Fruit fly (Drosophila melanogaster) whole organism, prepupa: ENCODE measurements around the gene CG15506.

Experiments
- CG10669 ChIP-seq: fragments of 200-800 bp; sonication (Bioruptor generic); optimal IDR thresholded peaks from 3 replicates; lab custom pipeline; 2018; ENCODE audit warnings: missing biosample characterization, mild to moderate bottlenecking, missing genetic modification characterization, moderate library complexity
- CG11762 ChIP-seq: fragments of 200-800 bp; sonication (Bioruptor generic); optimal IDR thresholded peaks from 3 replicates; lab custom pipeline; 2016; ENCODE audit warnings: missing biosample characterization, missing genetic modification characterization; ENCODE audit not compliant: insufficient read depth
- CG11902 ChIP-seq: fragments of 200-800 bp; sonication (Bioruptor generic); optimal IDR thresholded peaks from 3 replicates; lab custom pipeline; 2016; ENCODE audit warnings: missing biosample characterization, missing genetic modification characterization
- CG3032 ChIP-seq: fragments of 200-800 bp; optimal IDR thresholded peaks from 2 replicates; lab custom pipeline; 2019; ENCODE audit warnings: missing biosample characterization, mild to moderate bottlenecking, missing genetic modification characterization, moderate library complexity
- CG32006 ChIP-seq: fragments of 200-800 bp; sonication (Bioruptor generic); optimal IDR thresholded peaks from 3 replicates; lab custom pipeline; 2017; ENCODE audit warnings: missing biosample characterization, mild to moderate bottlenecking, missing genetic modification characterization
- CG34406 ChIP-seq: fragments of 200-800 bp; sonication (Bioruptor generic); optimal IDR thresholded peaks from 3 replicates; lab custom pipeline; 2016; ENCODE audit warnings: missing biosample characterization, missing genetic modification characterization
- CG3919 ChIP-seq: fragments of 200-800 bp; sonication (Bioruptor generic); optimal IDR thresholded peaks from 3 replicates; lab custom pipeline; 2016; ENCODE audit warnings: missing biosample characterization, missing genetic modification characterization
- CG4318 ChIP-seq: fragments of 200-800 bp; sonication (Bioruptor generic); optimal IDR thresholded peaks from 3 replicates; lab custom pipeline; 2017; ENCODE audit warnings: missing biosample characterization, mild to moderate bottlenecking, missing genetic modification characterization
- CG6163 ChIP-seq: fragments of 200-800 bp; sonication (Bioruptor generic); IDR thresholded peaks from 3 replicates; pipeline ENCODE4 v1.3.6; 2022; ENCODE audit warnings: missing biosample characterization, missing genetic modification characterization
- CG6276 ChIP-seq: fragments of 200-800 bp; sonication (Bioruptor generic); optimal IDR thresholded peaks from 2 replicates; lab custom pipeline; 2017; ENCODE audit warnings: missing biosample characterization, mild to moderate bottlenecking, missing genetic modification characterization
- CG6792 ChIP-seq: fragments of 200-800 bp; sonication (Bioruptor generic); optimal IDR thresholded peaks from 3 replicates; lab custom pipeline; 2016; ENCODE audit warnings: missing biosample characterization, missing genetic modification characterization
- CG6808 ChIP-seq: fragments of 200-800 bp; sonication (Bioruptor generic); optimal IDR thresholded peaks from 3 replicates; lab custom pipeline; 2017; ENCODE audit warnings: missing biosample characterization, missing genetic modification characterization, mild to moderate bottlenecking, moderate library complexity, missing genetic modification reagents
- CG6854 ChIP-seq: fragments of 200-800 bp; sonication (Bioruptor generic); optimal IDR thresholded peaks from 2 replicates; lab custom pipeline; 2017; ENCODE audit warnings: missing biosample characterization, mild to moderate bottlenecking, missing genetic modification characterization
- CG7368 ChIP-seq: fragments of 200-800 bp; sonication (Bioruptor generic); optimal IDR thresholded peaks from 3 replicates; lab custom pipeline; 2016; ENCODE audit warnings: missing biosample characterization, missing genetic modification characterization
- CG8319 ChIP-seq: fragments of 200-800 bp; sonication (Bioruptor generic); optimal IDR thresholded peaks from 3 replicates; lab custom pipeline; 2016; ENCODE audit warnings: missing biosample characterization, missing genetic modification characterization
- CG8632 ChIP-seq: fragments of 200-800 bp; sonication (Bioruptor generic); optimal IDR thresholded peaks from 3 replicates; lab custom pipeline; 2016; ENCODE audit warnings: missing biosample characterization, missing genetic modification characterization
- CG9139 ChIP-seq: fragments of 200-800 bp; sonication (Bioruptor generic); optimal IDR thresholded peaks from 3 replicates; lab custom pipeline; 2017; ENCODE audit warnings: missing biosample characterization, mild to moderate bottlenecking, missing genetic modification characterization
- Eip75B ChIP-seq: fragments of 200-800 bp; sonication (Bioruptor generic); optimal IDR thresholded peaks from 3 replicates; lab custom pipeline; 2016; ENCODE audit warnings: missing biosample characterization, missing genetic modification characterization
- Eip78C ChIP-seq: fragments of 200-800 bp; sonication (Bioruptor generic); peaks from one replicate; lab custom pipeline; 2016; ENCODE audit warnings: missing biosample characterization, missing genetic modification characterization
- Eip93F ChIP-seq: fragments of 200-800 bp; sonication (Bioruptor generic); optimal IDR thresholded peaks from 2 replicates; lab custom pipeline; 2016; ENCODE audit warnings: missing biosample characterization, mild to moderate bottlenecking, missing genetic modification characterization
- Ets21C ChIP-seq: fragments of 200-800 bp; sonication (Bioruptor generic); optimal IDR thresholded peaks from 3 replicates; lab custom pipeline; 2016; ENCODE audit warnings: missing biosample characterization, missing genetic modification characterization
- Ets96B ChIP-seq: fragments of 200-800 bp; optimal IDR thresholded peaks from 2 replicates; lab custom pipeline; 2019; ENCODE audit warnings: missing biosample characterization, mild to moderate bottlenecking, missing genetic modification characterization, moderate library complexity
- Hr38 ChIP-seq: sonication (Bioruptor generic); optimal IDR thresholded peaks from 2 replicates; lab custom pipeline; 2016; ENCODE audit warnings: missing biosample characterization, missing genetic modification characterization
- Hr39 ChIP-seq: fragments of 200-800 bp; sonication (Bioruptor generic); optimal IDR thresholded peaks from 2 replicates; lab custom pipeline; 2016; ENCODE audit warnings: missing biosample characterization, missing genetic modification characterization
- Lpt ChIP-seq: fragments of 200-800 bp; sonication (Bioruptor generic); optimal IDR thresholded peaks from 3 replicates; lab custom pipeline; 2016; ENCODE audit warnings: missing biosample characterization, missing genetic modification characterization
- Met ChIP-seq: fragments of 200-800 bp; sonication (Bioruptor generic); optimal IDR thresholded peaks from 3 replicates; lab custom pipeline; 2016; ENCODE audit warnings: missing biosample characterization, missing genetic modification characterization
- Smox ChIP-seq: fragments of 200-800 bp; sonication (Bioruptor generic); optimal IDR thresholded peaks from 3 replicates; lab custom pipeline; 2016; ENCODE audit warnings: missing biosample characterization, missing genetic modification characterization
- Sox14 ChIP-seq: fragments of 200-800 bp; sonication (Bioruptor generic); optimal IDR thresholded peaks from 3 replicates; lab custom pipeline; 2016; ENCODE audit warnings: missing biosample characterization, missing genetic modification characterization
- Sox15 ChIP-seq: fragments of 200-800 bp; sonication (Bioruptor generic); optimal IDR thresholded peaks from 3 replicates; lab custom pipeline; 2016; ENCODE audit warnings: missing biosample characterization, missing genetic modification characterization
- achi ChIP-seq: fragments of 200-800 bp; sonication (Bioruptor generic); optimal IDR thresholded peaks from 3 replicates; lab custom pipeline; 2016; ENCODE audit warnings: missing biosample characterization, missing genetic modification characterization
- acj6 ChIP-seq: fragments of 200-800 bp; sonication (Bioruptor generic); optimal IDR thresholded peaks from 3 replicates; lab custom pipeline; 2016; ENCODE audit warnings: missing biosample characterization, missing genetic modification characterization
- dac ChIP-seq: fragments of 200-800 bp; sonication (Bioruptor generic); optimal IDR thresholded peaks from 2 replicates; lab custom pipeline; 2017; ENCODE audit warnings: missing biosample characterization, mild to moderate bottlenecking, missing genetic modification characterization
- dsx ChIP-seq: fragments of 200-800 bp; optimal IDR thresholded peaks from 3 replicates; lab custom pipeline; 2019; ENCODE audit warnings: missing biosample characterization, mild to moderate bottlenecking, missing genetic modification characterization, moderate library complexity; ENCODE audit not compliant: poor library complexity, severe bottlenecking
- eg ChIP-seq: fragments of 200-800 bp; sonication (Bioruptor generic); IDR thresholded peaks from 3 replicates; pipeline ENCODE4 v1.3.6; 2022; ENCODE audit warnings: missing biosample characterization, missing genetic modification characterization
- esn ChIP-seq: fragments of 200-800 bp; sonication (Bioruptor generic); optimal IDR thresholded peaks from 2 replicates; lab custom pipeline; 2016; ENCODE audit warnings: missing biosample characterization, mild to moderate bottlenecking, missing genetic modification characterization, moderate library complexity
- fd59A ChIP-seq: fragments of 200-800 bp; sonication (Bioruptor generic); optimal IDR thresholded peaks from 2 replicates; lab custom pipeline; 2017; ENCODE audit warnings: missing biosample characterization, mild to moderate bottlenecking, missing genetic modification characterization, missing genetic modification reagents
- pdm3 ChIP-seq: fragments of 200-800 bp; sonication (Bioruptor generic); optimal IDR thresholded peaks from 3 replicates; lab custom pipeline; 2016; ENCODE audit warnings: missing biosample characterization, missing genetic modification characterization
- salr ChIP-seq, 2 experiments: fragments of 200-800 bp; sonication (Bioruptor generic); optimal IDR thresholded peaks; 3 replicates each; lab custom pipeline; 2016 to 2018; ENCODE audit warnings: missing biosample characterization in 2 of 2, missing genetic modification characterization in 2 of 2, mild to moderate bottlenecking in 1 of 2
- spab ChIP-seq: fragments of 200-800 bp; sonication (Bioruptor generic); optimal IDR thresholded peaks from 2 replicates; lab custom pipeline; 2017; ENCODE audit warnings: missing biosample characterization, mild to moderate bottlenecking, missing genetic modification characterization, missing genetic modification reagents
- ss ChIP-seq, 2 experiments: fragments of 200-800 bp; sonication (Bioruptor generic); optimal IDR thresholded peaks; 2 replicates in 1 of 2; 3 replicates in 1 of 2; lab custom pipeline; 2017 to 2018; ENCODE audit warnings: mild to moderate bottlenecking in 2 of 2, missing biosample characterization in 2 of 2, missing genetic modification characterization in 2 of 2, moderate library complexity in 1 of 2
- svp ChIP-seq: fragments of 200-800 bp; sonication (Bioruptor generic); peaks from one replicate; lab custom pipeline; 2016; ENCODE audit warnings: missing biosample characterization, missing genetic modification characterization
- topi ChIP-seq: fragments of 200-800 bp; sonication (Bioruptor generic); optimal IDR thresholded peaks from 3 replicates; lab custom pipeline; 2016; ENCODE audit warnings: missing biosample characterization, missing genetic modification characterization
- vri ChIP-seq: fragments of 200-800 bp; sonication (Bioruptor generic); optimal IDR thresholded peaks from 3 replicates; lab custom pipeline; 2016; ENCODE audit warnings: missing biosample characterization, mild to moderate bottlenecking, missing genetic modification characterization

Gene CG15506

DNA sequence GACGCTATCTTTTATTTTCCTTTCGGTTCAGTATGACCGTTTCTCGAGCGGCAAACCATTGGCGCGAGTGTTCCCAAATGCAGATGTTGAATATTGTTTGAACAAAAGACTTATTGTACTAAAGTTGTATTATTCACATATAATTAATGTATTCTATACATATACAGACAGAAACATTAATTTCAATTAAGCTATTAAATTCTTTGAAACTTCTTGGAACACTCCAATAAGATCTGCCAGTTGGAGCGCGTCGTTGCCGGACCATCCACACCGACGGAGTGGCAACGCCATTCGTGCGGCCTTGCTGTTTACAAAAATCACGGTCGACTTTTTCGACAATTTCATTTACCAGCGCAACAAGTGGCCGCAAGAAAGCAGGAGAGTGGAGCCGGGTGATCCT is 26.6 kb downstream of the CG15506 start, which contains the start of the genes Wdr24 and IntS11 (continued):
- TF ChIP-seq Smox (GFP tag; lab: Kevin White, UChicago) (no peak), fd59A (GFP tag; lab: Kevin White, UChicago) (peak; percentile 89), Ets96B (peak; percentile 93), Eip75B (GFP tag; lab: Kevin White, UChicago) (no peak), acj6 (peak; percentile 95), CG8632 (GFP tag; lab: Kevin White, UChicago) (peak; percentile 92), CG3919 (GFP tag; lab: Kevin White, UChicago) (peak; percentile 95), CG4318 (GFP tag; lab: Kevin White, UChicago) (no peak), spab (GFP tag; lab: Kevin White, UChicago) (no peak), CG6854 (peak; percentile 29), Ets21C (peak; percentile 95), Eip78C (peak; percentile 98), vri (GFP tag; lab: Kevin White, UChicago) (peak; percentile 87), ss (GFP tag; optimal IDR thresholded peaks at IDR 0.05; lab: Kevin White, UChicago) (peak in 1 of 2 experiments; percentile 88), CG11762 (peak; percentile 85), Sox15 (GFP tag; lab: Kevin White, UChicago) (peak; percentile 99), salr (GFP tag; optimal IDR thresholded peaks at IDR 0.05; lab: Kevin White, UChicago) (peak; percentile 82 to 94), Hr39 (peak; percentile 98), CG34406 (GFP tag; lab: Kevin White, UChicago) (peak; percentile 94), dac (GFP tag; lab: Kevin White, UChicago) (no peak), Met (GFP tag; lab: Kevin White, UChicago) (no peak), CG11902 (GFP tag; lab: Kevin White, UChicago) (peak; percentile 99), CG9139 (GFP tag; lab: Kevin White, UChicago) (no peak), Lpt (GFP tag; lab: Kevin White, UChicago) (peak; percentile 90), achi (GFP tag; lab: Kevin White, UChicago) (peak; percentile 89), CG6276 (GFP tag; lab: Kevin White, UChicago) (no peak), Sox14 (GFP tag; lab: Kevin White, UChicago) (peak; percentile 98), svp (GFP tag; lab: Kevin White, UChicago) (peak; percentile 96), CG10669 (peak; percentile 100), dsx (GFP tag; lab: Kevin White, UChicago) (peak; percentile 92)

DNA sequence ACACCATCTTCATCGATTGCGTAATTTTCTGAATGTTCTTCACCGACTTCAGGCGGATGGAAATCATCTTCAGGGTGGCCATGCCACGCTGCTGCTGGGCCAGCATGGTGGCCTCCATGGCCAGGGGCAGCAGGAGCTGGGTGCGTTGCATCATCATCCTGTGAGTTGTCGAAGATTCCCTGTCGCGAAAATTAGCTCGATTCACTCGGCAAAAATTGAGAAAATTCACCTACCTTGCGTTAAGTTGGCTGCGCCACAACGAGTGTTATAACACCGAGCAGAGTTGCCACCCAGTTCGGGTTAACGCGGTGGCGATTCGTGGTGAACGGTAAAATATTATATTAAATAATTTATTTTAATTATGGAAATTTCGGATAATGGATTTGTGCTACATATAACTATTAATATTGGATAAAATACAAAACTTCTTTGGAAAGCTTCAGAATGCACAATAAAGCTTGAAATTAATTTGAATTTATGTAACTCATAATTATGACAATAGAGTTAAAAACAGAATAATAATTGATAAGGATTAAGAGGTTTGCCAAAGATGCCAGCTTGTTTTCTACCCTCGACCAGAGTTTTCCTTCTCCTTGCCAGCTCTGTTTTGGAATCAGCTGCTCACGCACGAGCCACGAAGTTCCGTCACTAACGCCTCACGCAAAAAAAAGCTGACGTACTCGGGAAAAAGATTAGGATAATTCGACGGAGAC is 30.3 kb downstream of the CG15506 start, which contains the start of the genes ATPsyngamma and yata:
Gene ATPsyngamma, minus strand, starts transcription at position 573 of the 713 bp plus-strand sequence.
Gene yata, plus strand, starts transcription at position 629 of the 713 bp plus-strand sequence.
- TF ChIP-seq vri (GFP tag; lab: Kevin White, UChicago) = peak; percentile 98
- TF ChIP-seq esn (GFP tag; lab: Kevin White, UChicago) = peak; percentile 43
- TF ChIP-seq Eip78C = peak; percentile 5
- TF ChIP-seq dac (GFP tag; lab: Kevin White, UChicago) = no peak
- peak; percentile 41 for TF ChIP-seq CG34406 (GFP tag; lab: Kevin White, UChicago)
- TF ChIP-seq CG32006 (GFP tag; lab: Kevin White, UChicago) = no peak
- TF ChIP-seq CG6808 = no peak
- TF ChIP-seq CG3032 = peak; percentile 36
- no peak for TF ChIP-seq Hr38 (GFP tag; lab: Kevin White, UChicago)
- TF ChIP-seq Lpt (GFP tag; lab: Kevin White, UChicago) = no peak
- peak; percentile 24 for TF ChIP-seq CG6854
- TF ChIP-seq salr (GFP tag; optimal IDR thresholded peaks at IDR 0.05; lab: Kevin White, UChicago) = no peak
- TF ChIP-seq CG8632 (GFP tag; lab: Kevin White, UChicago) = no peak
- peak; percentile 14 for TF ChIP-seq Ets96B
- no peak for TF ChIP-seq Met (GFP tag; lab: Kevin White, UChicago)
- TF ChIP-seq CG6163 = no peak
- TF ChIP-seq spab (GFP tag; lab: Kevin White, UChicago) = no peak
- TF ChIP-seq CG11762 = no peak
- TF ChIP-seq eg (GFP tag; lab: Robert Waterston, UW) = 0 out of 3 replicates have a peak, but pooled peaks have one; percentile 19
- TF ChIP-seq Eip93F (GFP tag; lab: Kevin White, UChicago) = no peak
- TF ChIP-seq CG6792 (GFP tag; lab: Kevin White, UChicago) = no peak
- peak; percentile 96 for TF ChIP-seq svp (GFP tag; lab: Kevin White, UChicago)
- no peak for TF ChIP-seq CG8319 (GFP tag; lab: Kevin White, UChicago)
- no peak for TF ChIP-seq CG7368
- TF ChIP-seq pdm3 = no peak
- no peak for TF ChIP-seq topi (GFP tag; lab: Kevin White, UChicago)
- TF ChIP-seq, all 60 proteins: peak for 9
